Worm (Caenorhabditis elegans): ENCODE data around the gene W03A5.6.

W03A5.6 gene

ce11 chrIII:5417921-5418320 lies 22.5 kb downstream of the W03A5.6 start:
- TF ChIP-seq W03F9.2 (tag; optimal IDR thresholded peaks at IDR 0.05): no peak
- TF ChIP-seq dao-5 (tag; optimal IDR thresholded peaks at IDR 0.05): no peak
- no peak for TF ChIP-seq him-1 (tag; optimal IDR thresholded peaks at IDR 0.05)

- TF ChIP-seq him-1 (tag; optimal IDR thresholded peaks at IDR 0.05): no peak
- TF ChIP-seq dao-5 (tag; optimal IDR thresholded peaks at IDR 0.05): no peak
- TF ChIP-seq W03F9.2 (tag; optimal IDR thresholded peaks at IDR 0.05): no peak
Measured at ce11 chrIII:5413680-5414079, 26.8 kb downstream of the W03A5.6 start, which contains the start of gene grl-22. TSS of gene grl-22 (minus strand) at chrIII:5414011.

DNA sequence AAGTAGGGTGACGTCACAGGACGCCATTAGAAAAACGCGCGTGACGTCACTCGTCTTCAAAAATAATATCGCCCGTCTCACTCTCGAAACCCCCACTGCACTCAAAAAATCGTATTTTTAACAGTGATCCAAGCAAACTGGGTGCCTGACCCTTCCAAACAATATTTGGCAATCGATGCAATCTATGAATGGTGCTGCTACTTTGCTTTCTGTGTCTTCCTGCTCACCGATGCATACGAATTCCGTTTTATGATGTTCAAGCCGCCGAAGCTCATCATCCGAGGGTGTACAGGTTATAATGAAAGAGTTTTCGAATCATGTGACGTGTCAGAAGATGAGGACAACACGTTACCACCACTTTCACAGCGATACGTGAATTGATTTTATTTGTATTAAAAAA lies 32.9 kb downstream of the W03A5.6 start, which contains the start of gene W03A5.1:
W03A5.1 (plus strand) TSS at position 301 of the 400 bp plus-strand sequence.
- TF ChIP-seq dao-5 (tag; optimal IDR thresholded peaks at IDR 0.05) (no peak), him-1 (tag; optimal IDR thresholded peaks at IDR 0.05) (no peak), W03F9.2 (tag; optimal IDR thresholded peaks at IDR 0.05) (no peak)

DNA sequence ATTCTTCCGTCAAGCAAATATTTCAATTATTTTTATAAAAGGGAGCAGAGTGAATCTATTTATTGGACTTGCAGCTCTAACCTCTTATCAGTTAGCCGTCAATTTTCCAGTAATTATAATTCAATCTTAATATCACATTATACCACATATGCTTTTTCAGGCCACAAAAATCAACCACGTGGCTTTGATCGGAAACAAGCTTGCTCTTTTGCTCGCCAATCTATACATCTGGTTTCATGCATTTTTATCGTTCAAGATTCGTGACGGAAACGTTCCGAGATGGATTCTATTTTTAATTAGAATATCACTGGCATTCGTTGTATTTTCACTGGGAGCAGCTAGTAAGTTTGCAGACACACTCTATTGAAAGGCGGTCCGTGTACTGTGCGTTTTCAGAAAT lies 33.4 kb downstream of the W03A5.6 start:
- no peak for TF ChIP-seq him-1 (tag; optimal IDR thresholded peaks at IDR 0.05)
- TF ChIP-seq dao-5 (tag; optimal IDR thresholded peaks at IDR 0.05): no peak
- no peak for TF ChIP-seq W03F9.2 (tag; optimal IDR thresholded peaks at IDR 0.05)

- no peak for TF ChIP-seq him-1 (tag; optimal IDR thresholded peaks at IDR 0.05)
- TF ChIP-seq dao-5 (tag; optimal IDR thresholded peaks at IDR 0.05): no peak
- TF ChIP-seq W03F9.2 (tag; optimal IDR thresholded peaks at IDR 0.05): no peak
Measured at ce11 chrIII:5406314-5406713, 34.1 kb downstream of the W03A5.6 start.

- TF ChIP-seq W03F9.2 (tag; optimal IDR thresholded peaks at IDR 0.05) (no peak), dao-5 (tag; optimal IDR thresholded peaks at IDR 0.05) (no peak)
Measured at ce11 chrIII:5405628-5406084, 34.8 kb downstream of the W03A5.6 start, which contains the start of the genes W03A5.2 and Y32H12A.8. TSS of gene W03A5.2 (plus strand) at chrIII:5406034. TSS of gene Y32H12A.8 (minus strand) at chrIII:5406037.

- TF ChIP-seq W03F9.2 (tag; optimal IDR thresholded peaks at IDR 0.05) (no peak), him-1 (tag; optimal IDR thresholded peaks at IDR 0.05) (no peak), dao-5 (tag; optimal IDR thresholded peaks at IDR 0.05) (no peak)
Measured at ce11 chrIII:5404998-5405397, 35.4 kb downstream of the W03A5.6 start.

ce11 chrIII:5402419-5402818 lies 38.0 kb downstream of the W03A5.6 start:
- TF ChIP-seq W03F9.2 (tag; optimal IDR thresholded peaks at IDR 0.05) (no peak), him-1 (tag; optimal IDR thresholded peaks at IDR 0.05) (no peak)

ce11 chrIII:5395746-5396145 lies 44.7 kb downstream of the W03A5.6 start:
- TF ChIP-seq dao-5 (tag; optimal IDR thresholded peaks at IDR 0.05) (no peak), him-1 (tag; optimal IDR thresholded peaks at IDR 0.05) (no peak), W03F9.2 (tag; optimal IDR thresholded peaks at IDR 0.05) (no peak)

- TF ChIP-seq dao-5 (tag; optimal IDR thresholded peaks at IDR 0.05): no peak
- TF ChIP-seq him-1 (tag; optimal IDR thresholded peaks at IDR 0.05): no peak
- TF ChIP-seq W03F9.2 (tag; optimal IDR thresholded peaks at IDR 0.05): no peak
Measured at ce11 chrIII:5389365-5389764, 51.1 kb downstream of the W03A5.6 start.

- TF ChIP-seq him-1 (tag; optimal IDR thresholded peaks at IDR 0.05) (no peak), dao-5 (tag; optimal IDR thresholded peaks at IDR 0.05) (no peak), W03F9.2 (tag; optimal IDR thresholded peaks at IDR 0.05) (no peak)
Measured at ce11 chrIII:5388113-5388512, 52.3 kb downstream of the W03A5.6 start.

ce11 chrIII:5385315-5385714 lies 55.1 kb downstream of the W03A5.6 start, which contains the start of gene Y32H12A.7:
TSS of gene Y32H12A.7 (minus strand) at chrIII:5385415.
- TF ChIP-seq him-1 (tag; optimal IDR thresholded peaks at IDR 0.05) (no peak), dao-5 (tag; optimal IDR thresholded peaks at IDR 0.05) (no peak), W03F9.2 (tag; optimal IDR thresholded peaks at IDR 0.05) (no peak)

- TF ChIP-seq him-1 (tag; optimal IDR thresholded peaks at IDR 0.05) (no peak), dao-5 (tag; optimal IDR thresholded peaks at IDR 0.05) (no peak), W03F9.2 (tag; optimal IDR thresholded peaks at IDR 0.05) (no peak)
Measured at ce11 chrIII:5382073-5382472, 58.4 kb downstream of the W03A5.6 start, which contains the start of gene Y32H12A.6. TSS of gene Y32H12A.6 (minus strand) at chrIII:5382173.
